Fruit fly (Drosophila melanogaster): ENCODE results near the gene mtm.

The mtm gene

DNA sequence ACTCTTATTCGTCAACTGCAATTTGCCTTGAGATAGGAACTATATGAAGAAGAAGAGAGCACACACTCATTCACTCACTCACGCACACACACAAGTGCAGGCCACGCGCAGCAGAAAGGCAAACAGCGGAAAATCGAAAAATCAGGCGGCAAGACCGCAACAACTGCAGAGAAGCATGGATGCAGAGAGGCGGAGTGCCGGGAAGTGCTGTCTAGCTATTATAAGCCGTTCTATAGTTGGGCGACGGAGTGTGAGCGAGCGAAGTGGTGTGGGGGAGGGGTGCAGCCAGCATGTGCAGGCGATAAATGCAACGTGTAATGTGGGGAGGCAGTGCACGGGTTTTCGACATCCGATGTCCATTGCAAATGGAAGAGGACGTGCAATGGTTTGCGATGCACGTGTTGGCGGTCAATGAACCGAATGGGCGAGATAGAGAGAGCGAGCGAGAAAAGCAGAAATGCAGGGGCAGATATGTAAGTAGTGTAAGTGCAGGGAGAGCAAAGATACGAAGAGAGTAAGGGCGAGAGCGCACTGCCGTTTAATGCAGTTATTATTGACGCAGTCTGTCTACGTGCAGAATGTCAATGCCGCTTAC lies 42.0 kb upstream of the mtm start (continued):
- TF ChIP-seq pum (GFP tag; optimal IDR thresholded peaks at IDR 0.05) = no peak
- TF ChIP-seq rib (GFP tag; IDR thresholded peaks at IDR 0.05) = peak; percentile 92
- peak; percentile 50; the same call in 1 of the 2 replicates for TF ChIP-seq vvl (GFP tag; IDR thresholded peaks at IDR 0.05)
- TF ChIP-seq insv (GFP tag; optimal IDR thresholded peaks at IDR 0.05) = peak in 1 of 2 experiments; percentile 74
- no peak for TF ChIP-seq slbo (GFP tag; IDR thresholded peaks at IDR 0.05)
- TF ChIP-seq slou (GFP tag; optimal IDR thresholded peaks at IDR 0.05) = no peak
- 0 out of 2 replicates have a peak, but pooled peaks have one; percentile 20 for TF ChIP-seq amos (GFP tag; IDR thresholded peaks at IDR 0.05; ENCODE audit: partially characterized antibody)
- peak; percentile 10 to 83 for TF ChIP-seq Trl (optimal IDR thresholded peaks at IDR 0.05)
- no peak for TF ChIP-seq Trl (GFP tag; optimal IDR thresholded peaks at IDR 0.05)
- peak; percentile 11 for TF ChIP-seq CG2875 (GFP tag; optimal IDR thresholded peaks at IDR 0.05)
- TF ChIP-seq CG1647 (GFP tag; optimal IDR thresholded peaks at IDR 0.05) = no peak
- TF ChIP-seq hth (optimal IDR thresholded peaks at IDR 0.05) = no peak
- TF ChIP-seq Ets65A (GFP tag) = peak; percentile 29
- peak; percentile 3 for TF ChIP-seq CG3163 (GFP tag; optimal IDR thresholded peaks at IDR 0.05)
- TF ChIP-seq Jarid2 (GFP tag; optimal IDR thresholded peaks at IDR 0.05) = peak; percentile 28
- TF ChIP-seq CG10543 (GFP tag; optimal IDR thresholded peaks at IDR 0.05) = peak; percentile 15
- no peak for TF ChIP-seq chif (GFP tag; optimal IDR thresholded peaks at IDR 0.05)
- TF ChIP-seq Hr51 (GFP tag; optimal IDR thresholded peaks at IDR 0.05) = no peak
- TF ChIP-seq nom (GFP tag; optimal IDR thresholded peaks at IDR 0.05) = peak; percentile 5
- no peak for TF ChIP-seq dmrt11E (tag; optimal IDR thresholded peaks at IDR 0.05)
- no peak for TF ChIP-seq CG18764 (GFP tag; optimal IDR thresholded peaks at IDR 0.05)
- no peak for TF ChIP-seq CG31365 (tag; optimal IDR thresholded peaks at IDR 0.05)
- TF ChIP-seq Ptx1 (GFP tag; IDR thresholded peaks at IDR 0.05) = no peak
- no peak for TF ChIP-seq CG17568 (GFP tag; optimal IDR thresholded peaks at IDR 0.05)
- peak; percentile 14 for TF ChIP-seq Xbp1 (GFP tag; optimal IDR thresholded peaks at IDR 0.05)
- no peak for TF ChIP-seq jumu (GFP tag; optimal IDR thresholded peaks at IDR 0.05)
- TF ChIP-seq HmgD (GFP tag; optimal IDR thresholded peaks at IDR 0.05) = peak; percentile 58
- no peak for TF ChIP-seq gt (GFP tag; IDR thresholded peaks at IDR 0.05)
- TF ChIP-seq Rfx (GFP tag; IDR thresholded peaks at IDR 0.05) = no peak
- TF ChIP-seq chn (GFP tag; optimal IDR thresholded peaks at IDR 0.05) = peak; percentile 69
- no peak for TF ChIP-seq Atf3 (GFP tag; optimal IDR thresholded peaks at IDR 0.05)
- TF ChIP-seq CG8388 (GFP tag; optimal IDR thresholded peaks at IDR 0.05) = no peak
- TF ChIP-seq CG30020 (tag; optimal IDR thresholded peaks at IDR 0.05) = no peak
- TF ChIP-seq CG4282 (GFP tag; optimal IDR thresholded peaks at IDR 0.05) = no peak
- TF ChIP-seq maf-S (GFP tag; optimal IDR thresholded peaks at IDR 0.05) = no peak
- peak; percentile 77 for TF ChIP-seq Med (GFP tag)
- TF ChIP-seq crp (GFP tag; optimal IDR thresholded peaks at IDR 0.05) = peak in 1 of 2 experiments; percentile 23
- no peak for TF ChIP-seq CG7963 (GFP tag; IDR thresholded peaks at IDR 0.05; ENCODE audit: partially characterized antibody)
- TF ChIP-seq CG33557 (GFP tag; optimal IDR thresholded peaks at IDR 0.05) = peak; percentile 48
- peak; percentile 41 for TF ChIP-seq CG1832 (GFP tag; optimal IDR thresholded peaks at IDR 0.05)
- no peak for TF ChIP-seq CG13624 (GFP tag; optimal IDR thresholded peaks at IDR 0.05)
- TF ChIP-seq gsb-n (tag; optimal IDR thresholded peaks at IDR 0.05) = peak; percentile 14
- TF ChIP-seq sima (GFP tag; optimal IDR thresholded peaks at IDR 0.05) = no peak
- no peak for TF ChIP-seq CG10267 (tag; optimal IDR thresholded peaks at IDR 0.05)
- TF ChIP-seq CG32772 (GFP tag; IDR thresholded peaks at IDR 0.05) = no peak
- peak; percentile 64; the same call in 1 of the 3 replicates for TF ChIP-seq Opbp (GFP tag; IDR thresholded peaks at IDR 0.05; ENCODE audit: partially characterized antibody)
- TF ChIP-seq Max (GFP tag; optimal IDR thresholded peaks at IDR 0.05) = peak; percentile 84
- no peak for TF ChIP-seq HLH4C (GFP tag; IDR thresholded peaks at IDR 0.05; ENCODE audit: partially characterized antibody)
- no peak for TF ChIP-seq ab (GFP tag; optimal IDR thresholded peaks at IDR 0.05)
- peak; percentile 53 for TF ChIP-seq Deaf1 (tag; optimal IDR thresholded peaks at IDR 0.05)

All from whole organism, embryonic.